Worm (Caenorhabditis elegans): ENCODE measurements around the gene rpoa-49.

Gene rpoa-49

ce11 chrII:43640-44039, 1.2 kb upstream of the rpoa-49 start, which contains the start of gene nfyc-1 (continued):
- TF ChIP-seq lin-54 (GFP tag; optimal IDR thresholded peaks at IDR 0.05) = no peak
- no peak for TF ChIP-seq Y67H2A.10 (GFP tag; conservative IDR thresholded peaks at IDR 0.05)
- TF ChIP-seq ceh-79 (tag; optimal IDR thresholded peaks at IDR 0.05) = no peak
- no peak for TF ChIP-seq ztf-3 (GFP tag; optimal IDR thresholded peaks at IDR 0.05)
- TF ChIP-seq tbx-9 (tag; optimal IDR thresholded peaks at IDR 0.05; ENCODE audit: borderline replicate concordance) = no peak
- no peak for TF ChIP-seq K11D2.4 (GFP tag; IDR thresholded peaks at IDR 0.05)
- no peak for TF ChIP-seq mes-4 (tag; optimal IDR thresholded peaks at IDR 0.05)
- no peak for TF ChIP-seq F10E7.11 (tag; optimal IDR thresholded peaks at IDR 0.05)
- no peak for TF ChIP-seq mxl-1 (tag; optimal IDR thresholded peaks at IDR 0.05)
- no peak for TF ChIP-seq T26A5.8 (tag; optimal IDR thresholded peaks at IDR 0.05)
- TF ChIP-seq nhr-80 (tag; optimal IDR thresholded peaks at IDR 0.05) = no peak
- no peak for TF ChIP-seq F22D6.2 (tag; optimal IDR thresholded peaks at IDR 0.05)
- no peak for TF ChIP-seq athp-1 (tag; optimal IDR thresholded peaks at IDR 0.05)
- no peak for TF ChIP-seq atf-7 (tag; optimal IDR thresholded peaks at IDR 0.05)
- TF ChIP-seq cebp-2 (GFP tag; IDR thresholded peaks at IDR 0.05) = no peak
- TF ChIP-seq rec-8 (tag; optimal IDR thresholded peaks at IDR 0.05) = no peak
- no peak for TF ChIP-seq egrh-3 (GFP tag; IDR thresholded peaks at IDR 0.05)
- TF ChIP-seq ztf-6 (GFP tag; IDR thresholded peaks at IDR 0.05) = no peak
- TF ChIP-seq dox-1 (GFP tag; IDR thresholded peaks at IDR 0.05) = peak; percentile 41; the same call in 1 of the 2 replicates
- no peak for TF ChIP-seq ceh-40 (GFP tag; IDR thresholded peaks at IDR 0.05)
- no peak for TF ChIP-seq repo-1 (tag; optimal IDR thresholded peaks at IDR 0.05)
- TF ChIP-seq madf-6 (GFP tag; IDR thresholded peaks at IDR 0.05) = peak; percentile 44; the same call in 1 of the 2 replicates
- TF ChIP-seq lir-1 (GFP tag; conservative IDR thresholded peaks at IDR 0.05) = no peak
- no peak for TF ChIP-seq akir-1 (GFP tag; optimal IDR thresholded peaks at IDR 0.05)
- no peak for TF ChIP-seq C06A6.2 (GFP tag; conservative IDR thresholded peaks at IDR 0.05)
- TF ChIP-seq aptf-3 (GFP tag; IDR thresholded peaks at IDR 0.05) = no peak
- peak; percentile 17 for TF ChIP-seq dpl-1 (GFP tag; optimal IDR thresholded peaks at IDR 0.05)
- no peak for TF ChIP-seq ceh-91 (GFP tag; IDR thresholded peaks at IDR 0.05)
- TF ChIP-seq rcor-1 (GFP tag; IDR thresholded peaks at IDR 0.05) = peak; percentile 41; the same call in 1 of the 2 replicates
- TF ChIP-seq attf-5 (GFP tag; optimal IDR thresholded peaks at IDR 0.05) = no peak
- TF ChIP-seq tbp1 (GFP tag; optimal IDR thresholded peaks at IDR 0.05) = no peak
- TF ChIP-seq ztf-26 (tag; optimal IDR thresholded peaks at IDR 0.05) = no peak
- TF ChIP-seq tlf-1 (GFP tag; optimal IDR thresholded peaks at IDR 0.05) = no peak
- no peak for TF ChIP-seq ceh-100 (GFP tag; IDR thresholded peaks at IDR 0.05)
- TF ChIP-seq hmg-1.2 (GFP tag; IDR thresholded peaks at IDR 0.05) = no peak
- TF ChIP-seq nhr-90 (tag; optimal IDR thresholded peaks at IDR 0.05) = no peak
- no peak for TF ChIP-seq die-1 (tag; optimal IDR thresholded peaks at IDR 0.05)
- TF ChIP-seq snpc-4 (GFP tag; optimal IDR thresholded peaks at IDR 0.05) = no peak
- TF ChIP-seq snpc-4 (tag; optimal IDR thresholded peaks at IDR 0.05) = peak in 2 of 4 experiments; percentile 4 to 37
- TF ChIP-seq egl-44 (GFP tag; IDR thresholded peaks at IDR 0.05) = no peak
- TF ChIP-seq F52B5.7 (tag; optimal IDR thresholded peaks at IDR 0.05) = no peak
- TF ChIP-seq ceh-27 (GFP tag; optimal IDR thresholded peaks at IDR 0.05) = peak; percentile 7
- TF ChIP-seq egl-18 (GFP tag; IDR thresholded peaks at IDR 0.05) = no peak
- TF ChIP-seq madf-10 (tag; optimal IDR thresholded peaks at IDR 0.05) = no peak
- TF ChIP-seq ama-1 (optimal IDR thresholded peaks at IDR 0.05) = no peak
- TF ChIP-seq ama-1 (GFP tag; optimal IDR thresholded peaks at IDR 0.05) = no peak
- no peak for TF ChIP-seq attf-6 (GFP tag; IDR thresholded peaks at IDR 0.05)
- TF ChIP-seq K12H6.12 (tag; optimal IDR thresholded peaks at IDR 0.05) = no peak
- TF ChIP-seq B0336.3 (GFP tag; IDR thresholded peaks at IDR 0.05) = no peak
- TF ChIP-seq Y53G8AR.9 (GFP tag; conservative IDR thresholded peaks at IDR 0.05) = no peak
- TF ChIP-seq ZK185.1 (tag; optimal IDR thresholded peaks at IDR 0.05; ENCODE audit: poor library complexity, severe bottlenecking) = peak; percentile 26
- no peak for TF ChIP-seq nhr-120 (GFP tag; IDR thresholded peaks at IDR 0.05)

All from whole organism, young adult.